Fruit fly (Drosophila melanogaster) whole organism, embryonic: ENCODE measurements around the gene Cpr11A.

Source experiments
- ATbp ChIP-seq: fragments of 200-800 bp; sonication (Bioruptor generic); optimal IDR thresholded peaks from 2 replicates; lab custom pipeline; 2017; ENCODE audit warnings: missing biosample characterization, mild to moderate bottlenecking, missing genetic modification characterization, missing genetic modification reagents
- CG10543 ChIP-seq: fragments of 200-800 bp; sonication (Bioruptor generic); optimal IDR thresholded peaks from 3 replicates; lab custom pipeline; 2017; ENCODE audit warnings: missing biosample characterization, mild to moderate bottlenecking, missing genetic modification characterization, moderate library complexity
- CG10979 ChIP-seq: fragments of 200-800 bp; sonication (Bioruptor generic); optimal IDR thresholded peaks from 2 replicates; lab custom pipeline; 2018; ENCODE audit warnings: missing biosample characterization, mild to moderate bottlenecking, missing genetic modification characterization, moderate library complexity
- CG14860 ChIP-seq: fragments of 200-800 bp; sonication (Bioruptor generic); IDR thresholded peaks from 3 replicates; pipeline ENCODE4 v1.3.6; 2022; ENCODE audit warnings: missing biosample characterization, missing genetic modification characterization; ENCODE audit not compliant: partially characterized antibody
- CG15269 ChIP-seq: fragments of 200-800 bp; sonication (Bioruptor generic); optimal IDR thresholded peaks from 2 replicates; lab custom pipeline; 2018; ENCODE audit warnings: missing biosample characterization, mild to moderate bottlenecking, missing genetic modification characterization, moderate library complexity
- CG1647 ChIP-seq: fragments of 200-800 bp; sonication (Bioruptor generic); optimal IDR thresholded peaks from 3 replicates; lab custom pipeline; 2016; ENCODE audit warnings: missing biosample characterization, missing genetic modification characterization
- CG17361 ChIP-seq: fragments of 200-800 bp; sonication (Bioruptor generic); IDR thresholded peaks from 3 replicates; pipeline ENCODE4 v1.3.6; 2022; ENCODE audit warnings: missing biosample characterization, missing genetic modification characterization
- CG17385 ChIP-seq: fragments of 200-800 bp; sonication (Bioruptor generic); optimal IDR thresholded peaks from 3 replicates; lab custom pipeline; 2018; ENCODE audit warnings: missing biosample characterization, mild to moderate bottlenecking, missing genetic modification characterization
- CG17568 ChIP-seq: fragments of 200-800 bp; sonication (Bioruptor generic); optimal IDR thresholded peaks from 2 replicates; lab custom pipeline; 2018; ENCODE audit warnings: missing biosample characterization, mild to moderate bottlenecking, missing genetic modification characterization, moderate library complexity
- CG18619 ChIP-seq: fragments of 200-800 bp; sonication (Bioruptor generic); optimal IDR thresholded peaks from 3 replicates; lab custom pipeline; 2017; ENCODE audit warnings: missing biosample characterization, mild to moderate bottlenecking, missing genetic modification characterization
- CG2120 ChIP-seq: fragments of 200-800 bp; sonication (Bioruptor generic); optimal IDR thresholded peaks from 3 replicates; lab custom pipeline; 2016; ENCODE audit warnings: missing biosample characterization, missing genetic modification characterization
- CG2678 ChIP-seq: fragments of 200-800 bp; sonication (Bioruptor generic); optimal IDR thresholded peaks from 3 replicates; lab custom pipeline; 2019; ENCODE audit warnings: missing biosample characterization, mild to moderate bottlenecking, missing genetic modification characterization, moderate library complexity
- CG3281 ChIP-seq: fragments of 200-800 bp; sonication (Bioruptor generic); optimal IDR thresholded peaks from 3 replicates; lab custom pipeline; 2017; ENCODE audit warnings: missing biosample characterization, mild to moderate bottlenecking, missing genetic modification characterization
- CG34224 ChIP-seq: fragments of 200-800 bp; sonication (Bioruptor generic); IDR thresholded peaks from 3 replicates; pipeline ENCODE4 v1.3.6; 2022; ENCODE audit warnings: missing biosample characterization, missing genetic modification characterization; ENCODE audit not compliant: partially characterized antibody
- CG4854 ChIP-seq: fragments of 200-800 bp; sonication (Bioruptor generic); optimal IDR thresholded peaks from 2 replicates; lab custom pipeline; 2016; ENCODE audit warnings: missing biosample characterization, missing genetic modification characterization, inconsistent platforms
- CG7556 ChIP-seq: fragments of 200-800 bp; sonication (Bioruptor generic); optimal IDR thresholded peaks from 2 replicates; lab custom pipeline; 2017; ENCODE audit warnings: missing biosample characterization, mild to moderate bottlenecking, missing genetic modification characterization
- CG8290 ChIP-seq, 3 experiments: fragments of 200-800 bp; sonication (Bioruptor generic); optimal IDR thresholded peaks; 2 replicates each; lab custom pipeline; 2016 to 2019; ENCODE audit warnings: missing biosample characterization in 3 of 3, missing genetic modification characterization in 3 of 3, mild to moderate bottlenecking in 2 of 3, moderate library complexity in 1 of 3
- CG8924 ChIP-seq: fragments of 200-800 bp; optimal IDR thresholded peaks from 3 replicates; lab custom pipeline; 2019; ENCODE audit warnings: missing biosample characterization, mild to moderate bottlenecking, missing genetic modification characterization, moderate library complexity
- CG8944 ChIP-seq: fragments of 200-800 bp; sonication (Bioruptor generic); optimal IDR thresholded peaks from 3 replicates; lab custom pipeline; 2016; ENCODE audit warnings: missing biosample characterization, missing genetic modification characterization
- CHES-1-like ChIP-seq: fragments of 200-800 bp; sonication (Bioruptor generic); optimal IDR thresholded peaks from 2 replicates; lab custom pipeline; 2016; ENCODE audit warnings: missing biosample characterization, missing genetic modification characterization
- Dek ChIP-seq: fragments of 200-800 bp; sonication (Bioruptor generic); optimal IDR thresholded peaks from 3 replicates; lab custom pipeline; 2019; ENCODE audit warnings: missing biosample characterization, mild to moderate bottlenecking, missing genetic modification characterization, moderate library complexity
- Ets97D ChIP-seq: fragments of 200-800 bp; sonication (Bioruptor generic); optimal IDR thresholded peaks from 3 replicates; lab custom pipeline; 2016; ENCODE audit warnings: missing biosample characterization, missing genetic modification characterization
- Fer1 ChIP-seq: fragments of 200-800 bp; sonication (Bioruptor generic); optimal IDR thresholded peaks from 2 replicates; lab custom pipeline; 2017; ENCODE audit warnings: missing biosample characterization, mild to moderate bottlenecking, missing genetic modification characterization
- H15 ChIP-seq: fragments of 200-800 bp; sonication (Bioruptor generic); IDR thresholded peaks from 3 replicates; pipeline ENCODE4 v1.3.6; 2022; ENCODE audit warnings: missing biosample characterization, missing genetic modification characterization
- Hr3 ChIP-seq: fragments of 200-800 bp; sonication (Bioruptor generic); optimal IDR thresholded peaks from 3 replicates; lab custom pipeline; 2016; ENCODE audit warnings: missing biosample characterization, missing genetic modification characterization
- Lim3 ChIP-seq: fragments of 200-800 bp; sonication (Bioruptor generic); IDR thresholded peaks from 2 replicates; pipeline ENCODE4 v1.3.6; 2022; ENCODE audit warnings: missing biosample characterization, missing genetic modification characterization
- Oli ChIP-seq: fragments of 200-800 bp; sonication (Bioruptor generic); optimal IDR thresholded peaks from 2 replicates; lab custom pipeline; 2018; ENCODE audit warnings: missing biosample characterization, mild to moderate bottlenecking, missing genetic modification characterization, moderate library complexity
- Pdp1 ChIP-seq, 2 experiments: fragments of 200-800 bp; sonication (Bioruptor generic); optimal IDR thresholded peaks; 3 replicates each; lab custom pipeline; 2016; ENCODE audit warnings: missing biosample characterization in 2 of 2, missing genetic modification characterization in 2 of 2, mild to moderate bottlenecking in 1 of 2, moderate library complexity in 1 of 2
- Sox102F ChIP-seq: fragments of 200-800 bp; sonication (Bioruptor generic); optimal IDR thresholded peaks from 2 replicates; lab custom pipeline; 2018; ENCODE audit warnings: missing biosample characterization, mild to moderate bottlenecking, missing genetic modification characterization, moderate library complexity
- Sry-β ChIP-seq: fragments of 200-800 bp; sonication (Bioruptor generic); optimal IDR thresholded peaks from 2 replicates; lab custom pipeline; 2018; ENCODE audit warnings: missing biosample characterization, mild to moderate bottlenecking, missing genetic modification characterization, moderate library complexity
- Usf ChIP-seq: fragments of 200-800 bp; sonication (Bioruptor generic); optimal IDR thresholded peaks from 2 replicates; lab custom pipeline; 2017; ENCODE audit warnings: missing genotype, missing biosample characterization, missing genetic modification characterization
- bsh ChIP-seq, 2 experiments: fragments of 200-800 bp; sonication (Bioruptor generic); optimal IDR thresholded peaks; 2 replicates each; lab custom pipeline; 2017 to 2018; ENCODE audit warnings: mild to moderate bottlenecking in 2 of 2, missing biosample characterization in 2 of 2, missing genetic modification characterization in 2 of 2, moderate library complexity in 1 of 2
- chinmo ChIP-seq: fragments of 200-800 bp; sonication (Bioruptor generic); IDR thresholded peaks from 4 replicates; pipeline ENCODE4 v1.3.6; 2022; ENCODE audit warnings: missing biosample characterization, missing genetic modification characterization; ENCODE audit not compliant: partially characterized antibody
- ci ChIP-seq: fragments of 200-800 bp; sonication (Bioruptor generic); IDR thresholded peaks from 3 replicates; pipeline ENCODE4 v1.3.6; 2022; ENCODE audit warnings: missing biosample characterization, missing genetic modification characterization
- ewg ChIP-seq: fragments of 200-800 bp; sonication (Bioruptor generic); optimal IDR thresholded peaks from 3 replicates; lab custom pipeline; 2017; ENCODE audit warnings: mild to moderate bottlenecking, missing biosample characterization, missing genetic modification reagents, missing genetic modification characterization
- eyg ChIP-seq: fragments of 200-800 bp; sonication (Bioruptor generic); optimal IDR thresholded peaks from 3 replicates; lab custom pipeline; 2016; ENCODE audit warnings: missing biosample characterization, missing genetic modification characterization
- gcm2 ChIP-seq: fragments of 200-800 bp; sonication (Bioruptor generic); optimal IDR thresholded peaks from 2 replicates; lab custom pipeline; 2016; ENCODE audit warnings: missing biosample characterization, missing genetic modification characterization
- kni ChIP-seq: fragments of 200-800 bp; sonication (Bioruptor generic); optimal IDR thresholded peaks from 3 replicates; lab custom pipeline; 2017; ENCODE audit warnings: mild to moderate bottlenecking, missing biosample characterization, missing genetic modification reagents, missing genetic modification characterization
- lilli ChIP-seq: fragments of 200-800 bp; sonication (Bioruptor generic); optimal IDR thresholded peaks from 3 replicates; lab custom pipeline; 2016; ENCODE audit warnings: missing biosample characterization, missing genetic modification characterization
- org-1 ChIP-seq: fragments of 200-800 bp; sonication (Bioruptor generic); optimal IDR thresholded peaks from 2 replicates; lab custom pipeline; 2017; ENCODE audit warnings: missing biosample characterization, missing genetic modification characterization
- pan ChIP-seq, 4 experiments: fragments of >200 bp in 3 of 4; fragments of 200-800 bp in 1 of 4; sonication (Bioruptor generic) in 1 of 4; optimal IDR thresholded peaks in 3 of 4; IDR thresholded peaks in 1 of 4; 2 replicates each; pipeline versions ENCODE4 v1.3.6 to Lab custom; 2017 to 2022; ENCODE audit warnings: missing biosample characterization in 2 of 4, missing genetic modification characterization in 2 of 4, mixed read lengths in 1 of 4
- peb ChIP-seq: fragments of 200-800 bp; sonication (Bioruptor generic); IDR thresholded peaks from 2 replicates; pipeline ENCODE4 v1.3.6; 2022; ENCODE audit warnings: missing biosample characterization, missing genetic modification characterization
- row ChIP-seq: fragments of 200-800 bp; sonication (Bioruptor generic); IDR thresholded peaks from 3 replicates; pipeline ENCODE4 v1.3.6; 2022; ENCODE audit warnings: missing biosample characterization, missing genetic modification characterization
- schlank ChIP-seq: fragments of 200-800 bp; sonication (Bioruptor generic); optimal IDR thresholded peaks from 2 replicates; lab custom pipeline; 2018; ENCODE audit warnings: missing biosample characterization, mild to moderate bottlenecking, missing genetic modification characterization
- sd ChIP-seq: fragments of 200-800 bp; sonication (Bioruptor generic); optimal IDR thresholded peaks from 3 replicates; lab custom pipeline; 2018; ENCODE audit warnings: missing biosample characterization, mild to moderate bottlenecking, missing genetic modification characterization, moderate library complexity
- sqz ChIP-seq: fragments of 200-800 bp; sonication (Bioruptor generic); optimal IDR thresholded peaks from 3 replicates; lab custom pipeline; 2018; ENCODE audit warnings: missing biosample characterization, mild to moderate bottlenecking, missing genetic modification characterization
- stwl ChIP-seq: fragments of 200-800 bp; sonication (Bioruptor generic); optimal IDR thresholded peaks from 3 replicates; lab custom pipeline; 2018; ENCODE audit warnings: missing biosample characterization, mild to moderate bottlenecking, missing genetic modification characterization, moderate library complexity
- sug ChIP-seq: fragments of 200-800 bp; optimal IDR thresholded peaks from 2 replicates; lab custom pipeline; 2019; ENCODE audit warnings: missing biosample characterization, mild to moderate bottlenecking, missing genetic modification characterization, moderate library complexity

Gene Cpr11A

DNA sequence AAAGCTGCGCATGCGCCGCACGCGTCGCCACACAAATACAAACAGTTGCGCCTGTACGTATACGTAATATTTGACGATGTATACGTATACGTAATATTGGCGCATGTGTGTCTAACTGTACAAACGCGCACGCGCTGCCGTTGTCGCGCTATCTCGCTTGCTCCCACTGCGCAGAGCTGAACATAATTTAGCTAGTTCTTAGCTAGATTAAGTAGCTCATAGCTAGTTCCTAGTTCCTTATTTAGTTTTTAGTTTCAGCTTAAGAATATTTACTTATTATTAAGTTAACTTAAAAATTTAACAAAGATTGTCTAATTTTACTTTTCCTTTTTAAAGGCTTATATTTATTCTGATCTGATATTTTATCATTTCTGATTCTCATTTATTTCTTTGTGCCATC is 6.5 kb upstream of the Cpr11A start (continued):
- TF ChIP-seq sqz (GFP tag; lab: Kevin White, UChicago): no peak
- TF ChIP-seq ewg (GFP tag; lab: Kevin White, UChicago): peak; percentile 80
- peak in 1 of 2 experiments; percentile 38 for TF ChIP-seq Pdp1 (GFP tag; optimal IDR thresholded peaks at IDR 0.05; lab: Kevin White, UChicago)
- no peak for TF ChIP-seq CG14860 (GFP tag; lab: Robert Waterston, UW)
- no peak for TF ChIP-seq CG1647 (GFP tag; lab: Kevin White, UChicago)
- TF ChIP-seq Usf (GFP tag; lab: Kevin White, UChicago): no peak
- TF ChIP-seq Lim3 (GFP tag; lab: Robert Waterston, UW): no peak
- TF ChIP-seq chinmo (GFP tag; lab: Robert Waterston, UW): peak; percentile 61; the same call in 1 of the 4 replicates
- peak; percentile 5 for TF ChIP-seq CG18619
- no peak for TF ChIP-seq CHES-1-like (GFP tag; lab: Kevin White, UChicago)
- peak; percentile 38 for TF ChIP-seq Fer1 (GFP tag; lab: Kevin White, UChicago)
- peak; percentile 88 for TF ChIP-seq Sry-β (GFP tag; lab: Kevin White, UChicago)
- peak; percentile 49 for TF ChIP-seq sug (tag; lab: Kevin White, UChicago)
- no peak for TF ChIP-seq CG17568 (GFP tag; lab: Kevin White, UChicago)
- no peak for TF ChIP-seq CG8290 (GFP tag; optimal IDR thresholded peaks at IDR 0.05; lab: Kevin White, UChicago)
- peak in 1 of 2 experiments; percentile 14 for TF ChIP-seq CG8290 (tag; optimal IDR thresholded peaks at IDR 0.05; lab: Kevin White, UChicago)
- peak in 1 of 2 experiments; percentile 16 for TF ChIP-seq bsh (GFP tag; optimal IDR thresholded peaks at IDR 0.05; lab: Kevin White, UChicago)
- peak; percentile 17 for TF ChIP-seq CG17385 (GFP tag; lab: Kevin White, UChicago)
- peak; percentile 36; the same call in 1 of the 3 replicates for TF ChIP-seq ci
- peak; percentile 77 for TF ChIP-seq row (GFP tag; lab: Robert Waterston, UW)
- TF ChIP-seq CG34224 (GFP tag; lab: Robert Waterston, UW): no peak
- TF ChIP-seq schlank: no peak
- TF ChIP-seq pan (optimal IDR thresholded peaks at IDR 0.05; lab: Kevin White, UChicago): no peak
- TF ChIP-seq pan (GFP tag; optimal IDR thresholded peaks at IDR 0.05 in 1 of 2, IDR thresholded peaks at IDR 0.05 in 1 of 2): peak in 1 of 2 experiments; percentile 8
- TF ChIP-seq CG17361: peak; percentile 38; the same call in 1 of the 3 replicates
- TF ChIP-seq CG10979 (tag; lab: Kevin White, UChicago): peak; percentile 42
- no peak for TF ChIP-seq eyg (GFP tag; lab: Kevin White, UChicago)
- TF ChIP-seq CG8924 (tag; lab: Kevin White, UChicago): peak; percentile 44
- no peak for TF ChIP-seq peb (GFP tag; lab: Robert Waterston, UW)
- no peak for TF ChIP-seq gcm2 (GFP tag; lab: Kevin White, UChicago)
- peak; percentile 52 for TF ChIP-seq CG7556 (GFP tag; lab: Kevin White, UChicago)
- TF ChIP-seq CG15269 (tag; lab: Kevin White, UChicago): peak; percentile 53
- peak; percentile 0 for TF ChIP-seq kni
- TF ChIP-seq Ets97D: no peak
- TF ChIP-seq CG4854 (GFP tag; lab: Kevin White, UChicago): no peak
- no peak for TF ChIP-seq H15 (GFP tag; lab: Robert Waterston, UW)
- TF ChIP-seq Sox102F (GFP tag; lab: Kevin White, UChicago): peak; percentile 20
- TF ChIP-seq CG2678 (tag; lab: Kevin White, UChicago): peak; percentile 64
- TF ChIP-seq Hr3: no peak
- peak; percentile 22 for TF ChIP-seq CG10543 (GFP tag; lab: Kevin White, UChicago)
- TF ChIP-seq Dek (tag; lab: Kevin White, UChicago): peak; percentile 2
- TF ChIP-seq lilli (GFP tag; lab: Kevin White, UChicago): peak; percentile 26
- TF ChIP-seq Oli: peak; percentile 3
- TF ChIP-seq CG2120: peak; percentile 0
- TF ChIP-seq CG8944: no peak
- TF ChIP-seq sd (tag; lab: Kevin White, UChicago): peak; percentile 14
- peak; percentile 9 for TF ChIP-seq ATbp
- TF ChIP-seq org-1 (GFP tag; lab: Kevin White, UChicago): peak; percentile 27
- TF ChIP-seq stwl (tag; lab: Kevin White, UChicago): no peak
- peak; percentile 2 for TF ChIP-seq CG3281 (GFP tag; lab: Kevin White, UChicago)
